Fruit fly (Drosophila melanogaster): ENCODE results near the gene CheA87a.

The CheA87a gene

DNA sequence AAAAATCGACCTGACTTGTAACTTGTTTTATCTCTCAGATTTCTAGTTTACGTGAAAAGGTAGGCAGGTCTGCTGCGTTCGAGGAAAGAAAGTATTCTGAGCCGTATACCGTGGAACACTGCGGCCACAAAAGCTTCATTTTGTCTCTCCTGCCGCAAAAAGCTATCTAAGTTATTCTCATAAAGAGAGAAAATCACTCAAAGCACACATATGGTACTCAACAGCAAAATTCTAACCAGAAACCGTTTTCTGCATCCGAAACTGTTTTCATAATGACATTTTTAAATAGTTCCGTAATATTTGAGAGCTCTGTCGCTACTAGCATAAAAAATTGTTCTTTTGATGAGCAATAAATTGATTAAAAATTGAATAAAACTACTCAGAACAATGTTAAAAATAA, 10.2 kb downstream of the CheA87a start, which contains the start of the genes CG9813 and CG8870 (continued):
- TF ChIP-seq Dref (GFP tag; IDR thresholded peaks at IDR 0.05): no peak

DNA sequence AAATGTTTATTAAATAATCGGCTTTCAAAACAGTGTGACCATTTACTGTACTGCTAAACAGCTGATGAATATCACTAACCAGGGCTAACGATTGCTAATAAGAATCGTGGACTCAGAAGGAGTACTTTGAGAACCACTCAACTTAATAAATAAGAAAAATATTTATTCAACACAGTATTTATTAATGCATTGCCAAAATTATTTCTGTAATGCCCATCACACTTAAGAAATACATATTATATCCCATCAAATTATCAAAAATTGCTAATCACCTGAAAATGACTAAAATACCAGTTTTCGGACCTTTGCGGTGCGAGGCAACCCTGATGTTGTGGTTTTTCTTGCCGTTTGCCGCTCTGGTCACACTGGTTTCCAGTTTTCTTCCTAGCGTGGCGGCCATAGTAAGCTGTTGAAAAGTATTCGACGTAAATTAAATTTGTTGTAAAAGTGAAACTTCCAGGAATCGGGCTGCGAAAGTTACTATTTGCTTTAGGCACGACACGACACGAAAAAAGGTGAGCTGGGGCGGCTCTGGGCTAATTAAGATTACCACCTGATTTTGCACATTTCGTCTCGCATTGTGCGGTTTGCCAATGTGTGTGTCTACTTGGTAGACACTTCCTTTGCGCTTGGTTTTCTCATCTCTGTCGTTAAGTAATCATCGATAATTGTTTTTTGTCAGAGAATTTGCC, 12.4 kb downstream of the CheA87a start, which contains the start of the genes mRpS21 and Droj2:
Gene mRpS21, minus strand, starts transcription at position 66 of the 692 bp plus-strand sequence.
Gene Droj2, plus strand, starts transcription at position 363 of the 692 bp plus-strand sequence.
- TF ChIP-seq CG7372 (GFP tag; IDR thresholded peaks at IDR 0.05) (0 out of 2 replicates have a peak, but pooled peaks have one; percentile 29), CG34422 (GFP tag; IDR thresholded peaks at IDR 0.05) (peak; percentile 65; the same call in 2 of the 3 replicates), HHEX (GFP tag; optimal IDR thresholded peaks at IDR 0.05) (peak; percentile 26), CG10267 (tag; optimal IDR thresholded peaks at IDR 0.05) (peak; percentile 60), NFAT (GFP tag; IDR thresholded peaks at IDR 0.05) (peak; percentile 52), CG9727 (GFP tag; optimal IDR thresholded peaks at IDR 0.05) (peak; percentile 40), org-1 (GFP tag; optimal IDR thresholded peaks at IDR 0.05) (no peak), kay (GFP tag; optimal IDR thresholded peaks at IDR 0.05) (peak; percentile 12), Bgb (GFP tag; IDR thresholded peaks at IDR 0.05; ENCODE audit: partially characterized antibody) (no peak), Camta (GFP tag; optimal IDR thresholded peaks at IDR 0.05) (peak; percentile 7), zfh1 (GFP tag; IDR thresholded peaks at IDR 0.05) (0 out of 3 replicates have a peak, but pooled peaks have one; percentile 28), CG12942 (GFP tag; optimal IDR thresholded peaks at IDR 0.05) (peak; percentile 5), ind (GFP tag; optimal IDR thresholded peaks at IDR 0.05) (peak; percentile 63), tgo (GFP tag; IDR thresholded peaks at IDR 0.05) (0 out of 3 replicates have a peak, but pooled peaks have one; percentile 17), CG17385 (GFP tag; optimal IDR thresholded peaks at IDR 0.05) (no peak), CG7839 (tag; optimal IDR thresholded peaks at IDR 0.05) (peak; percentile 50), dm (GFP tag; optimal IDR thresholded peaks at IDR 0.05) (peak; percentile 39), CG8944 (GFP tag; optimal IDR thresholded peaks at IDR 0.05) (peak; percentile 36), Tbp (GFP tag; optimal IDR thresholded peaks at IDR 0.05) (peak; percentile 20), lola (GFP tag; optimal IDR thresholded peaks at IDR 0.05) (peak in 1 of 3 experiments; percentile 58), CG8290 (GFP tag; optimal IDR thresholded peaks at IDR 0.05) (peak; percentile 28), CG8290 (tag; optimal IDR thresholded peaks at IDR 0.05) (peak in 1 of 2 experiments; percentile 17), CG14441 (GFP tag; IDR thresholded peaks at IDR 0.05) (peak; percentile 14; the same call in 1 of the 2 replicates), ken (GFP tag; IDR thresholded peaks at IDR 0.05) (no peak), Hand (GFP tag; optimal IDR thresholded peaks at IDR 0.05) (no peak), Pdp1 (GFP tag; optimal IDR thresholded peaks at IDR 0.05) (peak; percentile 38 to 78), wor (GFP tag; IDR thresholded peaks at IDR 0.05) (no peak), Lhr (GFP tag; optimal IDR thresholded peaks at IDR 0.05) (peak; percentile 71), bsh (GFP tag; optimal IDR thresholded peaks at IDR 0.05) (peak in 1 of 2 experiments; percentile 36), sisA (GFP tag; IDR thresholded peaks at IDR 0.05) (0 out of 2 replicates have a peak, but pooled peaks have one; percentile 39), ci (GFP tag; IDR thresholded peaks at IDR 0.05) (0 out of 3 replicates have a peak, but pooled peaks have one; percentile 48), Ptx1 (GFP tag; IDR thresholded peaks at IDR 0.05) (peak; percentile 37; the same call in 1 of the 2 replicates), inv (GFP tag; IDR thresholded peaks at IDR 0.05; ENCODE audit: partially characterized antibody) (0 out of 2 replicates have a peak, but pooled peaks have one; percentile 5), klu (GFP tag; IDR thresholded peaks at IDR 0.05) (peak; percentile 35; the same call in 1 of the 2 replicates), crp (GFP tag; optimal IDR thresholded peaks at IDR 0.05) (peak; percentile 85 to 97), CG3281 (GFP tag; optimal IDR thresholded peaks at IDR 0.05) (peak; percentile 40), HLH54F (GFP tag; optimal IDR thresholded peaks at IDR 0.05) (peak; percentile 49), stwl (tag; optimal IDR thresholded peaks at IDR 0.05) (peak; percentile 84), br (optimal IDR thresholded peaks at IDR 0.05) (no peak), tin (GFP tag; optimal IDR thresholded peaks at IDR 0.05) (peak; percentile 57), esg (GFP tag; conservative IDR thresholded peaks at IDR 0.05) (peak; percentile 23; the same call in 1 of the 2 replicates), fd64A (GFP tag; optimal IDR thresholded peaks at IDR 0.05) (no peak), nerfin-1 (tag; optimal IDR thresholded peaks at IDR 0.05) (peak; percentile 56), CG14667 (GFP tag; IDR thresholded peaks at IDR 0.05) (no peak), slbo (GFP tag; IDR thresholded peaks at IDR 0.05) (peak; percentile 76), CG17359 (tag; optimal IDR thresholded peaks at IDR 0.05) (peak; percentile 9)

Data from whole organism, embryonic.